Fruit fly (Drosophila melanogaster) whole organism, larva: ENCODE measurements around the gene CG10700.

Source experiments
- noc ChIP-seq: fragments of 200-800 bp; sonication (Bioruptor generic); optimal IDR thresholded peaks from 3 replicates; lab custom pipeline; 2019; ENCODE audit warnings: missing biosample characterization, mild to moderate bottlenecking, missing genetic modification characterization, moderate library complexity

The CG10700 gene

DNA sequence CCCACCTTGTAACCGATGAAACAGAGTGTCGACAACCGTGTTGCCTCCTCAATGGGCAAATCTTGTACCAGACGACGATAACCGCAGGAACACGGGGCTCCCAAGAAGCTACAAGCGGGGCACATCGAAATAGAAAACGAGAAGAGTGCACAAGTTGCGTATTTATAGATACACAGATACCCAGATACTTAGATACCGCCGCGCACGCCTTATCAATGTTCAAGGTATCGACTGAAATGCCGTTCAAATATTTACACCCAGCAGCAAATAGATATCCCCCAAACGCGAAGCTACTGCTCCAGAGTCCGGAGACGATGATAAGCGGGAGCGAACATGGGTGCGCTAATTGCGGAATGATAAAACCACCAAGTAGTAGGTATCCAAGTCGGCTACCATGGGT, 19.8 kb upstream of the CG10700 start:
- TF ChIP-seq noc (tag; lab: Kevin White, UChicago): no peak

DNA sequence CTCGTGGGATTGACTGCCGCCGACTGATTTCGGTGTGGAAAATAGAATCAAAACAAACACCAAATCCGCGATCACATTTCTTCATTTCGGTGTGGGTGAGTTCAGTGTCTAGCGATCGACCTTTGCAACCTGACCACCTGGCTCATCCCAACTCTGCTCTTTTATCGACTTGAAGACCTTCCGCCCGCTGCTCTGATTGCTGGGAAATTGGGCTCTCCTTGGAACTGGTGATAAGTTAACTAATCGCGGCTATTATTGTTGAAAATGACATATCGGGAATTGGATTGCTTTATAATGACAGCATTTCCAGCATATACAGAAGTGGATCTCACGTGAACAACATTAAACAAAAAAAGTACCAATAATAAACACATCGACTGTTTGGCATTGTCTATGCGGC, 18.5 kb upstream of the CG10700 start:
- TF ChIP-seq noc (tag; lab: Kevin White, UChicago): no peak

- TF ChIP-seq noc (tag; lab: Kevin White, UChicago): no peak
These were observed 17.5 kb upstream of the CG10700 start for dm6 chr2L:19096361-19096760.

DNA sequence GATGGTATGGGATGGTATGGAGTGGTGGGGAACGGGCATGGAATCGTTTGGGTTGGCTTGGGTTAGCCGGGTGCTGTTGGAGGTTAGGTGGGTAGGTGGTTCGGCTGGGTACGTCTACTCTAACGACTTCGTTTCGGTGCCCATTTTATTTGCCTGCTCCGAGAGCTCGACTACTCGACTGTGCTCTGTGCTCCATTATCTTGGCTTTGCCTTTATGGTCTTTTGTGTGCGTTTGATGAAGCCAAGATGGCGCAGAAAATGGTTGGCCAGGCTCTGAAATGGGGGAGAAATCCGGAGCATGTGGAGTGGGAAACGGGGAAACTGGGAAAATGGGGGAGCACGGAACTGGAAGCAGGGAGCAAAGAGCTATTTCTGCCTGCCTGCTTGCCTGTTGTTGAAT, 15.0 kb upstream of the CG10700 start:
- TF ChIP-seq noc (tag; lab: Kevin White, UChicago): no peak

- TF ChIP-seq noc (tag; lab: Kevin White, UChicago): no peak
These were observed 10.6 kb upstream of the CG10700 start for dm6 chr2L:19089385-19089784.

DNA sequence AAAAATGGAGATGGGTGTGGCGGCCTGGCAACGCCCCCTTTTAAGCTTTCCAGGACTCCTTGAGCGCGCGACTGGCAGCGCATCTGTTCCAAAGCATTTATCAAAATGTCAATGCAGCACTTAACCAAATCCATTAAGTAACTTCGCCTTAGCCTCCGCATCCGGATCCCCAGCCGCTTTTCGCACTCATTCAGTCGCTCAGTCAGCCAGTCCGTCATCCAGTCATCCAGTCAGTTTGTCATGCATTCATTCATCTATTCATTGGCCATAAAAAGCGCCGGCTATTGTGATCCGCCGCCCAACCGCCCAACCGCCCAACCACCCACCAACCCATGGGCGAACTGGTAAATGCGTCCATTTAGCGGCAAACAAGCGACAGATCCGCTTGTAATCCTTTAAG, 10.1 kb upstream of the CG10700 start:
- TF ChIP-seq noc (tag; lab: Kevin White, UChicago): no peak

DNA sequence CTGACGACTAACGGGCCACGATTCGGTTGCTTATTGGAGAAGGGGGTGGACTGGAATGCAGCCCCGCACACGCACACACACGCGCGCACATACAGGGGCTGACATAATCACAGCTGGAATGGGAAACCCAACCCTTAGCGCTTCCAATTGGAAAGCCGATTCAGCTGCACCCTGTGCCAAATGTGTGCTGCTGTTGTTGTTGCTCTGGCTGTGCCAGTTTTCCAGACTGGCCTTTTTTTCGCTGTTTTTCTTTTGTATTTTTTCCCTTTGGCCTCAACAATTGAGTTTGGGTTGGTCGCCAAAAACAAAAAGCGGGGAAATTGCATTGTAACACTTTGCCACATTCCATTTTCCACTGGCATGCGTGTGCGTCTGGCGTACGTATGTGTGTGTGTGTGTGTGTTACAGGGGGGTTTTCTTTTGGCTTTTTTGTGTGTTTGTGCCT, 4.5 kb upstream of the CG10700 start:
- TF ChIP-seq noc (tag; lab: Kevin White, UChicago): no peak

DNA sequence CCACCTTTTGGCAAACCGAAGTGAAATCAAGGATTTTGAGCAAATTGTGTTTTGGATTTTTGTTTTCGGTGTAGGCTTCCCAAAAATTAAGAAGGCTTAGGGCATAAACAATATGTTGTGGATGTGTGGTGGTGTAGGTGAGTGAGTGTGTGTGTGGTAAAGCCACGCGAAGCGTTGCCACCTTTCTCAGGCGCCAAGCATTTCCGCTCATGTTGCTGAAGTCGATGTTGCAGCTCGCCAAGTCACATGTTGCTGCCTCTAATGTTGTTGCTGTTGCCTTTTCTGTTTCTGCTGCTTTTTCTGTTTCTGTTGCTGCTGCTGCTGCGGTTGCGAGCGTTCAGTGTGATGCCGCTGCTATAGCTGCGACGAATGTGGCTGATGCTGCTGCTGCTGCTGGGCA, 914 bp upstream of the CG10700 start:
- TF ChIP-seq noc (tag; lab: Kevin White, UChicago): no peak

DNA sequence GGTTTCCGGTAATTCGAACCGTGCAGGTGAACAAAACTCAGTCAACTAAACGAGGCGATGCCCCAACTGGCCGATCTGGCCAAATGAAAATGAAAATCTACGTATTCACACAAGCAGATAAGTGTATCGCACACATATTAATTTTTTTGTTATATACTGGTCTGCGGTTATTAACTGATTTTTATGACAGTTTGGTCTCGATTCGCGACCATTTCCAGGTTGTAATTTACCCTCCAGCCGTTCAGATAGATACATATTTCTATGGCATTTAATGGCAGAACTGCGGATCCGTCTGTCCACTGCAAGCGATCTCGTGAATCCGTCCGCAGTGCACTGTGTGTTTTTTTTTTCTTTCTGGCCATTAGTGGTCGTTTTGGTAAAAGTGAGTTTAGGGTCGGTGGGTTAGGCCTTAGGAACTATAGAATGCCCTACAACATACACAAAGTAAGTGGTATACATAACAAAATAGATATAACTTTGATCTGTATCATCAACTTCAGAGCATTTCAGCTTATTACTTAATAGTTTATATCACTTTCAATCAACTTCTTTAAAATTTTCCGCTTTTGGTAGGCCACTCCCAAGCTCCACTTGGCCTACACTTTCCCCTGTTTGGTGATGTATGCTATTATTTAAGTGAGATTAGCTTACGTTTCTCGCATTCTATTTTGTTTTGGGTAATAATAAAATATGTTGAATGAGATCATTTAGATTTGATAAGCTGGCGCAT, 4.6 kb downstream of the CG10700 start, which contains the start of gene CG17572:
Gene CG17572, minus strand, starts transcription at position 51 of the 730 bp plus-strand sequence.
- no peak for TF ChIP-seq noc (tag; lab: Kevin White, UChicago)

DNA sequence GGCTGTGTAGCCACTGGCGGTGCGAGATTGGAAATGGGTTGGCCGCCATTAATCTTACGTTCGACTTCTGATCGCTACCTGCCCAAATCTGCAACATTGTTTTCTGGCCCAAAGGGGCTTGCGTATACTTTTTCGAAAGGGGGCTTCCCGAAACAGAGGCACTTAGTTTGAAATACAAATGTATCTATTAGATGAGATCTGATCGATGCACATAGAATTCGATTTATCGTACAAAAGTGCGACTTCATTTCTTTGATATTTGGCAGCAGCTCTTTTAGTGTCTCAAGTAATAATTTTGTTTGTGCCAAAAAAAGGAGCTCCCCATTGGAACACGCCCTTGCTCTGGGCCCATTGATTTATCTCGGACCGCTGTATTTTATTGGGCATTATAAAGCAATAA, 7.1 kb downstream of the CG10700 start:
- no peak for TF ChIP-seq noc (tag; lab: Kevin White, UChicago)

DNA sequence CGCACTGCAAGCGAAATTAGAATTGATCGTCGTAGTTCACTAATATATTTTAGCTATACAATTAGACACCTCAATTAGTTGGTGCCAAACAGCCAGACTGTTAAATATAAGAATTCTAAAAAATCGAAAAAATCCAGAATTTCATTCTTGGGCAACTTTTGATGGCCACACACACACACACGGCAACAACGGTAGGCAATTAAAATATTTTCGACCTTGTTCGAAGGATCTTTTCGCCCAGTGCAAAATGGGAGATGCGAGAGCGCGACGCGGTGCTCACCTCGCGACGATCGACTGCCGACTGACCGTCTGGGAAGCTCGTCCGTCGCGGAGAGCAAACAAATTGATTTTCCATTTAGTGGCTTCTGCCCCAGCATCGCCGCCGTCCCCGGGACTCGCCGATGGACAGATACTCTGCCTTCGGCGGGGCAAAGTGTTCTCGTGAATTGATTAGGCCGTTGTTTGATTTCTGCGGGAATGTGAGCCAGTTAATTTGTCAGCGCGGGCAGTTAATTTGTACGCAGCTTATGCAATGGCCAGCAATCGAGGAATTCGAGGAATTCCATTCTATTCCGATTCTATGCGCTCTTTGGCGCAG, 9.2 kb downstream of the CG10700 start, which contains the start of gene CG10702:
Gene CG10702, minus strand, starts transcription at position 304 of the 598 bp plus-strand sequence.
- TF ChIP-seq noc (tag; lab: Kevin White, UChicago): no peak

DNA sequence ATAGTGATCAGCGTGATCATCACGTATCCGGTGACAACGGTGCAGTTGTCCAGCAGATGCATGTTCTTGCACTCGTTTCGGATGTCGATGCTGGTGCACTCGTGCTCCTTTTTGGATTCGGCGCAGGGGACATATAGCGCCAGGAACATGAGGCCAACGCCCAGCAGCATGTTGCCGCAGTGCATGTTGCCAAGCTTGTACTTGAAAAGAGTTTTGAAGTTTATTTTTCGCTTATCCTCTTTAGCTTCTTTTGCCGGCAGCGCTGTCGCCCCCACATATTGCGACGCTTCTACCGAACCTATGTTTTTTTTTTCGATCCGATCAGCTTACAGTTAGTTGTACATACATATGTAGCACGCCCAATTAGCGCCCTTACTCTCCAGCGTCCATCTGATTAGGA, 10.4 kb downstream of the CG10700 start:
- TF ChIP-seq noc (tag; lab: Kevin White, UChicago): no peak

DNA sequence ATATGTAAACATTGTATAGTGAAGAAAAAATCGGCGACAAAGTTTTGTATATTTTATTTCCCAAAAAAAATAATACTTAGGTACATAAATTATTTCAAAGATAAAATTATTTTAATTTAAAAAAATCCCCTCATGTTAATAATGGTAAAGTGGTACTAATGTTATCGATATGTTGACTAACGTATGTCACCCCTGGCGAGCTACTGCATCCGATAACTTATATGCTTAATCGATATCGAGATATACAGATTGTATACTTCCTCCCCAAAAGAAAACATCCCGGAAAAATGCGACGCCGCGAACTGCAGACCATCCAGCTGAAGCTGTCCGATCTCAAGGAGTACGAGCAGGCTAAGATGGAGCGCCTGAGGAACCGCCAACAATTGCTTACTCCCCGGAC, 14.1 kb downstream of the CG10700 start, which contains the start of gene CG17343:
Gene CG17343, plus strand, starts transcription at position 224 of the 400 bp plus-strand sequence.
- no peak for TF ChIP-seq noc (tag; lab: Kevin White, UChicago)

DNA sequence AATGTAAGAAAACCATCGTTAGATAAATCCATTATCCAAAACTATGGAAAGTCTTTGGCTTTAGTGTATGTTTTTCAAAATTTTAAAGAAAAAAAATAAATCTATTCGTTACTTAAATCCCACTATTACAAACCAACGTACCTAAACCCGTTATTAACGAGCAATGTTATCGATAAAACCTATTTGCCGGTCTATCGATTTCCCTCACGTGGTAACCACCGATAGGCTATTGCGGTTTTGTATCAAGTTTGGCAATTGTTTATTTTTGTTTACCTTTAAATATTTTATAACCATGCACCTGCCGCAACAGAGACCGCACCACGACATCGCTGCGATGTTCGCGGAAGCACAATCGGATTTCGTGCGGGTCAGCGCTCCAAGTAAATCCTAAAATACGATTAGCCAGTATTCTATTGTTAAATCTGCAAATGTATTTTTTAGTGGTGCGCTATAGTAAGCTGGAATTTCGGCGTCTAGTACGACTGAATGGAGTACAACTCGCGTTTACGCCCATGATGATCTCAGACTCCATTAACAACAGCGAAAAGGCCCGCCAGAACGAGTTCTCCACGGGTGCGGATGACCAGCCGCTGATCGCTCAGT, 15.6 kb downstream of the CG10700 start, which contains the start of gene Dus4:
Gene Dus4, plus strand, starts transcription at position 206 of the 603 bp plus-strand sequence.
- TF ChIP-seq noc (tag; lab: Kevin White, UChicago): no peak

- no peak for TF ChIP-seq noc (tag; lab: Kevin White, UChicago)
These were observed 19.9 kb downstream of the CG10700 start, which contains the start of gene Phlpp for dm6 chr2L:19058916-19059315. Gene Phlpp, plus strand, starts transcription at chr2L:19059129.

- no peak for TF ChIP-seq noc (tag; lab: Kevin White, UChicago)
These were observed 21.0 kb downstream of the CG10700 start for dm6 chr2L:19057799-19058198.
